Worm (Caenorhabditis elegans): ENCODE data around the gene C45B11.9.

ce11 chrV:11057043-11057442 is 16.9 kb downstream of the C45B11.9 start, which contains the start of gene srh-75:
- TF ChIP-seq unc-62 (GFP tag; optimal IDR thresholded peaks at IDR 0.05) (no peak), madf-3 (GFP tag; IDR thresholded peaks at IDR 0.05) (no peak), ccch-3 (GFP tag; optimal IDR thresholded peaks at IDR 0.05) (no peak), bed-1 (GFP tag; IDR thresholded peaks at IDR 0.05) (no peak), ama-1 (optimal IDR thresholded peaks at IDR 0.05) (no peak), ama-1 (GFP tag; optimal IDR thresholded peaks at IDR 0.05) (no peak), snpc-4 (GFP tag; optimal IDR thresholded peaks at IDR 0.05) (no peak), snpc-4 (tag; optimal IDR thresholded peaks at IDR 0.05) (no peak), die-1 (tag; optimal IDR thresholded peaks at IDR 0.05) (no peak), egl-44 (GFP tag; IDR thresholded peaks at IDR 0.05) (no peak)
